Worm (Caenorhabditis elegans): ENCODE results near the gene srw-130.
A peak's percentile ranks its signal among the peaks of the same experiment; 100 is the strongest.
"Not testable (repeated sequence)": the region's sequence is repeated elsewhere in the genome, so short reads cannot be mapped to it uniquely, and the experiment has no call there.

The srw-130 gene

DNA sequence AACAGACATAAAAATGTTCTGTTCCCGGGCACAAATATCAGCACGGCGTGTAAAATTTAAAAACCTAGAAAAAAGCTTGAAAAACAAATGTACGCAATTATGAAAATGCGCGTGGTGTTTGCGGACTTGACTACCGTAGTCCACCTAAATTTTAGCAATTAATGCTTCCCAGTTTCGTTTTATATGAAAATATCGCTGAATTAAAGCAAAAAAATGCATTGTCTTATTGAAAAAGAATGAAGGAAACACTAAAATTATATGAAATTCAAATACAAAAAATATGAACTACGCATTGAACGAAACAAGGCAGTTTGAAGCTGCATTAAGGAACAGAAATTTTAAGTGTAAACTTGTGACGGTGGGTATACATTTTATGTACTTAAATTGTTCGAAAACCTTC is 42.4 kb downstream of the srw-130 start, which contains the start of gene ugt-64:
Gene ugt-64, minus strand, starts transcription at position 101 of the 400 bp plus-strand sequence.
- not testable (repeated sequence) for TF ChIP-seq C08G9.2 (tag; optimal IDR thresholded peaks at IDR 0.05); pros-1 (tag; optimal IDR thresholded peaks at IDR 0.05); ceh-19 (GFP tag; optimal IDR thresholded peaks at IDR 0.05)

DNA sequence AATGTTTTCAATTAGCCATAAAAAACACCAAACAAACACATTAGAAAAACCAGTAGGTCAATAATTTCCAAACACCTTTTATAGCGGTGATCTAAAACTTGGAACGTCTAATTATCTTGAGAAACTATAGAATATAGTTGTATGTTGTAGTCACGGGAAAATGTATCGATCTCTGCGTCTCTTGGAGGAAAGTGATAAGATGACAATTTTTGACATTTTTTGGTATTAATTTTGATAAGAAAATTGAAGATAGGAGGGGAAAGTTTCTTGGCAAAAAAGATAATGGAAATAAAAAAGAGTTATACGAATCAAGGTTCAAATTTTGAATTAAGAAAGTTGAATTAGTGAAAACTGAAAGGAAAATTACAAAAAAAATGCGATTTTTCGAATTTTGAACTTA is 43.0 kb downstream of the srw-130 start:
- no peak for TF ChIP-seq ahr-1 (tag; optimal IDR thresholded peaks at IDR 0.05)
- TF ChIP-seq pqm-1 (tag; optimal IDR thresholded peaks at IDR 0.05) = no peak
- TF ChIP-seq tbx-2 (tag; optimal IDR thresholded peaks at IDR 0.05) = no peak
- peak; percentile 91 for TF ChIP-seq elt-2 (tag; optimal IDR thresholded peaks at IDR 0.05)

DNA sequence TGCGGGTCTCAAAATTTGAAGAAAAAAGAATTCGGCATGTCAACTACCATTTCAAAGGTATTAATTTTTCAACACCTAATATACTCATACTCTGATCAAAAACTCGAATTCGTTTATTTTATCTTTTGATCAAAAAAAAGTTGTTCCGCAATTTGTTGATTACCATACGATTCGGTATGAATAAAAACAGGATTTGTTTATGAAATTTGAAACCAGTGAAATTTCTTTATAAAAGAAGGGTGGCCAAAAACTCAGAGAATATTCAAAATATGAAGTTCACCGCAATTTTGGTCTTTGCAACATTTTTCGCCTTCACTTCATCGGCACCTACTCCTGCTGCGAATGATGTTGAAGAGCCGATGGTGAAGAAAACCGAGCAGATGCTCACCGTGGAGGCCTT is 46.7 kb downstream of the srw-130 start, which contains the start of the genes C07G3.8 and C07G3.10:
Gene C07G3.8, minus strand, starts transcription at position 101 of the 400 bp plus-strand sequence.
Gene C07G3.10, plus strand, starts transcription at position 270 of the 400 bp plus-strand sequence.
- no peak for TF ChIP-seq elt-4 (tag; optimal IDR thresholded peaks at IDR 0.05)
- no peak for TF ChIP-seq ceh-45 (GFP tag; IDR thresholded peaks at IDR 0.05)
- TF ChIP-seq nhr-11 (tag; optimal IDR thresholded peaks at IDR 0.05) = no peak
- no peak for TF ChIP-seq lim-6 (tag; optimal IDR thresholded peaks at IDR 0.05)
- TF ChIP-seq ceh-6 (GFP tag; optimal IDR thresholded peaks at IDR 0.05) = no peak
- no peak for TF ChIP-seq unc-3 (GFP tag; conservative IDR thresholded peaks at IDR 0.05)
- TF ChIP-seq unc-3 (tag; optimal IDR thresholded peaks at IDR 0.05) = no peak
- TF ChIP-seq hlh-15 (tag; optimal IDR thresholded peaks at IDR 0.05) = no peak
- TF ChIP-seq nfya-1 (tag; optimal IDR thresholded peaks at IDR 0.05) = no peak
- no peak for TF ChIP-seq K02D7.2 (tag; optimal IDR thresholded peaks at IDR 0.05)
- no peak for TF ChIP-seq che-1 (tag; optimal IDR thresholded peaks at IDR 0.05)
- TF ChIP-seq syd-9 (tag; optimal IDR thresholded peaks at IDR 0.05) = no peak
- TF ChIP-seq pat-9 (tag; optimal IDR thresholded peaks at IDR 0.05) = no peak
- no peak for TF ChIP-seq ets-4 (tag; optimal IDR thresholded peaks at IDR 0.05)
- TF ChIP-seq ref-2 (tag; optimal IDR thresholded peaks at IDR 0.05) = no peak
- no peak for TF ChIP-seq rnt-1 (tag; optimal IDR thresholded peaks at IDR 0.05)
